Worm (Caenorhabditis elegans) whole organism, young adult: Measurements from ENCODE around the gene bli-1.

Source experiments
- F33H1.4 ChIP-seq: fragments of 200-800 bp; sonication (Bioruptor generic); IDR thresholded peaks from 2 replicates; pipeline ENCODE4 v1.3.6; 2022; ENCODE audit warnings: missing genetic modification reagents, missing genetic modification characterization, missing compliant biosample characterization
- ama-1 ChIP-seq, 3 experiments: fragments of 150-350 bp in 1 of 3; sonication (generic microtip) in 2 of 3; optimal IDR thresholded peaks; 2 replicates each; lab custom pipeline; 2014 to 2018; ENCODE audit warnings: missing biosample characterization in 2 of 3, missing genetic modification characterization in 2 of 3, missing genetic modification reagents in 2 of 3
- ceh-100 ChIP-seq: fragments of 200-800 bp; sonication (Bioruptor generic); IDR thresholded peaks from 2 replicates; pipeline ENCODE4 v1.3.6; 2022; ENCODE audit warnings: missing genetic modification reagents, missing genetic modification characterization, missing compliant biosample characterization
- efl-1 ChIP-seq: fragments of 150-350 bp; optimal IDR thresholded peaks from 2 replicates; lab custom pipeline; 2014; ENCODE audit warnings: missing biosample characterization, missing genetic modification reagents, missing genetic modification characterization
- lin-40 ChIP-seq: sonication (generic microtip); optimal IDR thresholded peaks from 2 replicates; lab custom pipeline; 2016; ENCODE audit warnings: missing genetic modification characterization, mild to moderate bottlenecking, missing compliant biosample characterization, missing genotype, missing genetic modification reagents
- mxl-1 ChIP-seq: sonication (generic microtip); optimal IDR thresholded peaks from 2 replicates; lab custom pipeline; 2016; ENCODE audit warnings: missing genetic modification characterization, missing compliant biosample characterization
- nhr-27 ChIP-seq: fragments of 200-800 bp; sonication (Bioruptor generic); optimal IDR thresholded peaks from 2 replicates; lab custom pipeline; 2018; ENCODE audit warnings: mild to moderate bottlenecking, missing genetic modification characterization, moderate library complexity, missing compliant biosample characterization
- rpc-1 ChIP-seq, 2 experiments: fragments of 150-350 bp in 1 of 2; sonication (generic microtip) in 1 of 2; optimal IDR thresholded peaks; 2 replicates each; lab custom pipeline; 2014 to 2018; ENCODE audit warnings: missing biosample characterization in 1 of 2, missing genetic modification characterization in 1 of 2, missing genetic modification reagents in 1 of 2, missing genotype in 1 of 2
- snpc-1.3 ChIP-seq: sonication (generic microtip); optimal IDR thresholded peaks from 2 replicates; lab custom pipeline; 2017; ENCODE audit warnings: missing genetic modification characterization, mild to moderate bottlenecking, missing compliant biosample characterization, antibody characterized with exemption, moderate library complexity, missing genotype, missing genetic modification reagents; ENCODE audit not compliant: insufficient read depth
- tbp1 ChIP-seq: fragments of 200-800 bp; sonication (Bioruptor generic); optimal IDR thresholded peaks from 2 replicates; lab custom pipeline; 2018; ENCODE audit warnings: mild to moderate bottlenecking, missing genetic modification characterization, missing compliant biosample characterization
- unc-130 ChIP-seq: sonication (generic microtip); optimal IDR thresholded peaks from 2 replicates; lab custom pipeline; 2016; ENCODE audit warnings: missing genetic modification reagents, missing genetic modification characterization, missing compliant biosample characterization
- ztf-28 ChIP-seq: fragments of 200-800 bp; sonication (Bioruptor generic); IDR thresholded peaks from 2 replicates; pipeline ENCODE4 v1.3.6; 2022; ENCODE audit warnings: missing genetic modification reagents, missing genetic modification characterization, missing compliant biosample characterization

DNA sequence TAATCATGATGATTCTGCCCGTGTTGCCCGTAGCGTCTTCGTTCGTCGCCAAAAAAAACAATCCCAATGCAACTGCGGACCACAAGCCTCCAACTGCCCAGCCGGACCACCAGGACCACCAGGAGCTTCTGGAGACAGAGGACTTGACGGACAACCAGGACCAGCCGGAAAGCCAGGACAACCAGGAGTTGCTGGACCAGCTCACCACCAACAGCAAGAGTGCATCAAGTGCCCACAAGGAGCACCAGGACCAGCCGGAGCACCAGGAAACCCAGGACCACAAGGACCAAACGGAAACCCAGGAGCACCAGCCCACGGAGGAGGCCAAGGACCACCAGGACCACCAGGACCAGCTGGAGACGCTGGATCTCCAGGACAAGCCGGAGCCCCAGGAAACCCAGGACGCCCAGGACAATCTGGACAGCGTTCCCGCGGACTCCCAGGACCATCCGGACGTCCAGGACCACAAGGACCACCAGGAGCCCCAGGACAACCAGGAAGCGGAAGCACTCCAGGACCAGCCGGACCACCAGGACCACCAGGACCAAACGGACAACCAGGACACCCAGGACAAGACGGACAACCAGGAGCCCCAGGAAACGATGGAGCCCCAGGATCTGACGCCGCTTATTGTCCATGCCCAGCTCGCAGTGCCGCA is 1.2 kb upstream of the bli-1 start:
- no peak for TF ChIP-seq snpc-1.3 (tag; lab: Kevin White, UChicago)
- TF ChIP-seq unc-130, result no peak
- TF ChIP-seq ama-1 (optimal IDR thresholded peaks at IDR 0.05; lab: Kevin White, UChicago), result no peak
- TF ChIP-seq ama-1 (GFP tag; optimal IDR thresholded peaks at IDR 0.05; lab: Kevin White, UChicago), result no peak
- no peak for TF ChIP-seq efl-1
- TF ChIP-seq lin-40, result peak; percentile 62
- no peak for TF ChIP-seq ceh-100 (GFP tag; lab: Robert Waterston, UW)
- no peak for TF ChIP-seq F33H1.4 (GFP tag; lab: Robert Waterston, UW)
- TF ChIP-seq tbp1 (GFP tag; lab: Kevin White, UChicago), result no peak
- TF ChIP-seq nhr-27, result no peak
- TF ChIP-seq ztf-28 (GFP tag; lab: Robert Waterston, UW), result no peak
- no peak for TF ChIP-seq rpc-1 (optimal IDR thresholded peaks at IDR 0.05; lab: Kevin White, UChicago)
- no peak for TF ChIP-seq rpc-1 (tag; optimal IDR thresholded peaks at IDR 0.05; lab: Kevin White, UChicago)
- TF ChIP-seq mxl-1 (tag; lab: Kevin White, UChicago), result no peak
